Fruit fly (Drosophila melanogaster) whole organism, pupa: ENCODE results near the gene rdgB.

Experiments
- CG10348 ChIP-seq: fragments of 200-800 bp; sonication (Bioruptor generic); IDR thresholded peaks from 2 replicates; pipeline ENCODE4 v1.3.6; 2022; ENCODE audit warnings: missing biosample characterization, missing genetic modification characterization
- CG12605 ChIP-seq: fragments of 200-800 bp; sonication (Bioruptor generic); IDR thresholded peaks from 2 replicates; pipeline ENCODE4 v1.3.6; 2022; ENCODE audit warnings: missing biosample characterization, missing genetic modification characterization
- CG13204 ChIP-seq: fragments of 200-800 bp; sonication (Bioruptor generic); optimal IDR thresholded peaks from 2 replicates; lab custom pipeline; 2018; ENCODE audit warnings: missing biosample characterization, mild to moderate bottlenecking, missing genetic modification characterization, moderate library complexity
- CG14655 ChIP-seq: fragments of 200-800 bp; sonication (Bioruptor generic); optimal IDR thresholded peaks from 3 replicates; lab custom pipeline; 2017; ENCODE audit warnings: mild to moderate bottlenecking, missing biosample characterization, missing genetic modification reagents, missing genetic modification characterization
- CG15710 ChIP-seq: fragments of 200-800 bp; sonication (Bioruptor generic); optimal IDR thresholded peaks from 2 replicates; lab custom pipeline; 2018; ENCODE audit warnings: missing biosample characterization, mild to moderate bottlenecking, missing genetic modification characterization, moderate library complexity
- CG17806 ChIP-seq: fragments of 200-800 bp; sonication (Bioruptor generic); optimal IDR thresholded peaks from 2 replicates; lab custom pipeline; 2018; ENCODE audit warnings: missing biosample characterization, mild to moderate bottlenecking, missing genetic modification characterization, moderate library complexity
- CG32121 ChIP-seq: fragments of 200-800 bp; sonication (Bioruptor generic); IDR thresholded peaks from 2 replicates; pipeline ENCODE4 v1.3.6; 2022; ENCODE audit warnings: missing biosample characterization, missing genetic modification characterization
- CG34367 ChIP-seq: fragments of 200-800 bp; sonication (Bioruptor generic); optimal IDR thresholded peaks from 2 replicates; lab custom pipeline; 2018; ENCODE audit warnings: missing biosample characterization, mild to moderate bottlenecking, missing genetic modification characterization
- CG4496 ChIP-seq: fragments of 200-800 bp; sonication (Bioruptor generic); IDR thresholded peaks from 3 replicates; pipeline ENCODE4 v1.3.6; 2022; ENCODE audit warnings: missing biosample characterization, missing genetic modification characterization
- CG8159 ChIP-seq: fragments of 200-800 bp; sonication (Bioruptor generic); optimal IDR thresholded peaks from 3 replicates; lab custom pipeline; 2018; ENCODE audit warnings: missing biosample characterization, mild to moderate bottlenecking, missing genetic modification characterization, moderate library complexity
- CG8301 ChIP-seq: fragments of 200-800 bp; sonication (Bioruptor generic); optimal IDR thresholded peaks from 2 replicates; lab custom pipeline; 2018; ENCODE audit warnings: missing biosample characterization, mild to moderate bottlenecking, missing genetic modification characterization
- CG9948 ChIP-seq: fragments of 200-800 bp; sonication (Bioruptor generic); optimal IDR thresholded peaks from 2 replicates; lab custom pipeline; 2018; ENCODE audit warnings: missing biosample characterization, mild to moderate bottlenecking, missing genetic modification characterization, moderate library complexity
- D1 ChIP-seq: fragments of 200-800 bp; sonication (Bioruptor generic); optimal IDR thresholded peaks from 2 replicates; lab custom pipeline; 2018; ENCODE audit warnings: missing biosample characterization, mild to moderate bottlenecking, missing genetic modification characterization, moderate library complexity
- EcR ChIP-seq: fragments of 200-800 bp; sonication (Bioruptor generic); optimal IDR thresholded peaks from 3 replicates; lab custom pipeline; 2019; ENCODE audit warnings: missing biosample characterization, missing genetic modification characterization, mild to moderate bottlenecking, moderate library complexity, missing genetic modification reagents
- Ets98B ChIP-seq: fragments of 200-800 bp; sonication (Bioruptor generic); IDR thresholded peaks from 2 replicates; pipeline ENCODE4 v1.3.6; 2022; ENCODE audit warnings: missing biosample characterization, missing genetic modification characterization
- Pif1A ChIP-seq: fragments of 200-800 bp; sonication (Bioruptor generic); optimal IDR thresholded peaks from 3 replicates; lab custom pipeline; 2016; ENCODE audit warnings: missing biosample characterization, missing genetic modification characterization
- Pif1B ChIP-seq: fragments of 200-800 bp; sonication (Bioruptor generic); optimal IDR thresholded peaks from 3 replicates; lab custom pipeline; 2016; ENCODE audit warnings: missing biosample characterization, missing genetic modification characterization
- Snoo ChIP-seq: fragments of 200-800 bp; sonication (Bioruptor generic); optimal IDR thresholded peaks from 3 replicates; lab custom pipeline; 2017; ENCODE audit warnings: missing biosample characterization, mild to moderate bottlenecking, missing genetic modification characterization, inconsistent platforms
- fd96Ca ChIP-seq: fragments of 200-800 bp; sonication (Bioruptor generic); IDR thresholded peaks from 3 replicates; pipeline ENCODE4 v1.3.6; 2022; ENCODE audit warnings: missing biosample characterization, missing genetic modification characterization
- gl ChIP-seq: fragments of 200-800 bp; sonication (Bioruptor generic); optimal IDR thresholded peaks from 2 replicates; lab custom pipeline; 2018; ENCODE audit warnings: missing biosample characterization, mild to moderate bottlenecking, missing genetic modification characterization
- rn ChIP-seq: fragments of 200-800 bp; sonication (Bioruptor generic); IDR thresholded peaks from 2 replicates; pipeline ENCODE4 v1.3.6; 2022; ENCODE audit warnings: missing biosample characterization, missing genetic modification characterization

rdgB gene

DNA sequence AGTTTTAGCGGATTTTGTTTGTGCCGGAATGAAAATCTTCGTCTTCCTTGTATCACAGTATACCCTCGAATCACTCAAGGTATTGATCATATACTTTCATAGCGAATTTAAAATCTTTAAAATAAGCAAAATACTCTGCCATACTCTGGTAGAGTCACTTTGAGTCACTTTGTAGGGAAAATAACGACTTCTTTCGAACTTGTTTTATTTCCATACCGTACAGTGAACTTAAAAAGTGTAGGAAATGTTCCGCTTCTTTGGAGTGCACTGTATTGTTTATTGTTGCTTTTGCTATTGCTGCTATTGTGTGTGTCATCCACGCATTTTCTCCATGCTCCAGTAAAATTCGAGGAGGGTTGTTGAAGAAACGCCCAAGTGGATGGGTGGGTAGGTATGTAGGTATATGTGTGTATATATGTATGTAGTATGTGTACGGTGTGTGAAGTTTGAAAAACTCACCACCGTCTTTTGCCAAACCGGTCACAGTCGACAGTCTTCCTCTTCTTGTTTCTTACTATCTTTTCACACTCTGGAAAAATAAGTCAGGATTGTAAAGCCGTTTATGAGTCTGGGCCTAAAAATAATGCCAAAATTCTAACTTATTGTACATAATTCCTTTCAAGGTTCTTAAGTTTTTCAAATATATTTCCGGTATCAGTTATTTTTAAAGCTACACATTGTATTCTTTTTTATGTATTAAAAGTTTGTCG is 26.6 kb downstream of the rdgB start:
- TF ChIP-seq CG4496 (GFP tag; lab: Robert Waterston, UW): peak; percentile 17; the same call in 1 of the 3 replicates
- TF ChIP-seq CG32121: no peak
- peak; percentile 26 for TF ChIP-seq CG9948
- no peak for TF ChIP-seq CG34367
- no peak for TF ChIP-seq Snoo
- no peak for TF ChIP-seq rn (GFP tag; lab: Robert Waterston, UW)
- peak; percentile 42 for TF ChIP-seq CG14655
- TF ChIP-seq fd96Ca (GFP tag; lab: Robert Waterston, UW): peak; percentile 34; the same call in 1 of the 3 replicates
- no peak for TF ChIP-seq D1
- TF ChIP-seq CG17806 (tag; lab: Kevin White, UChicago): peak; percentile 15
- TF ChIP-seq CG8301: peak; percentile 27
- TF ChIP-seq CG15710 (tag; lab: Kevin White, UChicago): peak; percentile 7

DNA sequence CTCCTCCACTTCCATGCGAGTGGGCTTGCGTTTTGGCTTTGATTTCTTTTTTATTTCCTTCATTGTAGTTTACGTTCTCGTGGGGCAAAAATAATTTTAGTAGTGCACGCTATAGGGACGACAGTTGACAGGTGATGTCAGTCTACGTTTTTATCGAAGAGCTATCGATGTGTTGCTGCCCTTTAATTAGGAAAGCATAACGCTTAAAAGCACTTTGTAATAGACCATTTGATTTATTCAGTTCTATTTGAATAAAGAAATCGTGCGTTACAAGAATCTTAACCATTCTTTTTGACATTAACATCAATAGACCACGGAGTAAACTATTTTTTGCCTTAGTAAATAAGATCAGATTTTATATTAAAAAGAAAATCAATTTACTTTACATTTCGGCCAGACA is 28.5 kb downstream of the rdgB start, which contains the start of gene CG10993:
Gene CG10993, minus strand, starts transcription at position 101 of the 400 bp plus-strand sequence.
- no peak for TF ChIP-seq CG12605
- TF ChIP-seq CG10348: no peak
- no peak for TF ChIP-seq CG4496 (GFP tag; lab: Robert Waterston, UW)
- no peak for TF ChIP-seq CG8301
- no peak for TF ChIP-seq CG17806 (tag; lab: Kevin White, UChicago)
- no peak for TF ChIP-seq Pif1A
- TF ChIP-seq CG14655: no peak
- TF ChIP-seq D1: no peak
- no peak for TF ChIP-seq gl (tag; lab: Kevin White, UChicago)
- TF ChIP-seq Snoo: no peak
- TF ChIP-seq EcR (GFP tag; lab: Kevin White, UChicago): no peak
- TF ChIP-seq, all 21 proteins: peak for 0

DNA sequence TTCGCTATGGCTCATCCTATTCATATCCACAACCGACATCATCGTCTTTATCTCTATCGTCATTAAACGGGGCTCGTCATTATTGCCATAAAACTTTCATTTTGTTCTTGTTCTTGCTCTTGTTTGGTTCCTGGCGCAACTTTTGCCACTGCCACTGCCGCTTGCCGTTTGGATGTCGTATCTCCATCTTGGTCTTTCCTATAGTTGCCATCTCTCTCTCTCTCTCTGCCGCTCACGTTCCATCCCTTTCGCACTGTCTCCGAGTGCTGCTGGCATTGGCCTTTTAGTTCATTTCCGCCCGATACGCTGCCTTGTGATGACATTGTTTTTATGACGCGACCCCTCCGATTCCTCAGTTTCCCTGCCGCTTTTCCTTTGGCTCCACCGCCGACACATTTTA is 29.9 kb downstream of the rdgB start:
- TF ChIP-seq CG9948 (no peak), EcR (GFP tag; lab: Kevin White, UChicago) (peak; percentile 32)
- TF ChIP-seq, all 21 proteins: peak for 1

DNA sequence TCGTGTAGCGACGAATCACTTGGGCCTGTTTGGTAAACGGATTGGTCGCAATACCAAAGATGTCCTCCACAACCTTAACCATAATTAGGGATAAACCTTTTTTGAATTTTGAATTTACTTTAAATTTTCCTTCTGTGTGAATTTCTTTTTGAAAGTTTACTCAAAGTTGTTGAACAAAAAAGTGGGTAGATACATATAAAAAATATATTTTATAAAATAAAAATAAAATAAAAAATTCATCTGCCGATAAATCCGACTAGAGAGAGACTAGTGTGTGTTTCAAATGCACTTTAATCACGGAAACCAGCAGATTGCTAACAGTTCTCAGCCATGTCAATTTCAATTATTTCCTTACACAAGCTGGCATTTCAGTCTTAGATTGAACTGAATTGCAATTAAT is 35.0 kb downstream of the rdgB start, which contains the start of gene CG10996:
Gene CG10996, minus strand, starts transcription at position 101 of the 400 bp plus-strand sequence.
- TF ChIP-seq CG8159 (tag; lab: Kevin White, UChicago): no peak
- no peak for TF ChIP-seq gl (tag; lab: Kevin White, UChicago)
- TF ChIP-seq fd96Ca (GFP tag; lab: Robert Waterston, UW): no peak
- no peak for TF ChIP-seq CG32121
- no peak for TF ChIP-seq CG13204
- no peak for TF ChIP-seq CG8301
- TF ChIP-seq Snoo: no peak
- no peak for TF ChIP-seq Pif1B (GFP tag; lab: Kevin White, UChicago)
- no peak for TF ChIP-seq CG4496 (GFP tag; lab: Robert Waterston, UW)
- no peak for TF ChIP-seq rn (GFP tag; lab: Robert Waterston, UW)
- TF ChIP-seq CG34367: no peak
- no peak for TF ChIP-seq CG17806 (tag; lab: Kevin White, UChicago)
- TF ChIP-seq, all 21 proteins: peak for 0

DNA sequence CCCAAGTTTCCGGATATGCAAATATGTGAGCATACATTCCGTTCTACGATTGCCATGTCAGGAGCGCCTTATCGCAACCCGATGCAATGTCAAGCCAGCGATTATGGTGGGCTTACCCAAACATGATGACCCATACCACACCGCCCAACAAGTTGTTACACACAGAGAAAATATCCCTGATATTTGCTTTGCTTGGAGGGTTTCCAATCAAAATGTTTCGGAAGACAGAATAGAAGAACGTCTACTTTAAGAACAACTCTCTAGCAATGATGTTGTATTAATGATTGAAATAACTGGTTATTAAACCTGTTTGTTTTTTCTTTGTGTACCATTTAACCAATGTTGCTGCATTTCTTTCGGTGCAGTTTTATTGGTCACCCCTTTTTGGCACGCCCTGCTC is 38.1 kb downstream of the rdgB start:
- TF ChIP-seq CG8159 (tag; lab: Kevin White, UChicago): no peak
- TF ChIP-seq CG13204: no peak
- no peak for TF ChIP-seq CG8301
- TF ChIP-seq fd96Ca (GFP tag; lab: Robert Waterston, UW): 0 out of 3 replicates have a peak, but pooled peaks have one; percentile 30
- no peak for TF ChIP-seq rn (GFP tag; lab: Robert Waterston, UW)
- TF ChIP-seq CG9948: no peak
- no peak for TF ChIP-seq Pif1B (GFP tag; lab: Kevin White, UChicago)
- TF ChIP-seq CG4496 (GFP tag; lab: Robert Waterston, UW): peak; percentile 48; the same call in 1 of the 3 replicates

DNA sequence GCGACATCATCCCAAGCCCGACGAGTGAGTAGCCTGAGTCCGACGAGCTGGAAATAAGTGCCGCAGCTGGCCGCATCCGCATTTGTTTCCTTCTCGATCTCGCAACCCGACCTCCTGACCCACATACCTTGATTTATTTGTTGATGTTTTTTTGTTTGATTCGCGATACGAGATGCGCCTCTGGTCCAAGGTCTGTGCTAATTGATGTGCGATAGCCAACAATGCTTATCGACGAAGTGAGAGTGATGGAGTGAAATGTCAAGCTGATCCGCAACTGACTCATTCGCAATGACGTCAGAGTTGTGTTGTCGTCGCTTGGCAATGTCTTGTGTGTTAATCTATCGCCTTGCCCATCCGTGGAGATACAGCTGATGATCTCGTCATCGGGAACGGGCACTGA is 41.8 kb downstream of the rdgB start:
- no peak for TF ChIP-seq CG8301
- TF ChIP-seq Snoo: no peak

DNA sequence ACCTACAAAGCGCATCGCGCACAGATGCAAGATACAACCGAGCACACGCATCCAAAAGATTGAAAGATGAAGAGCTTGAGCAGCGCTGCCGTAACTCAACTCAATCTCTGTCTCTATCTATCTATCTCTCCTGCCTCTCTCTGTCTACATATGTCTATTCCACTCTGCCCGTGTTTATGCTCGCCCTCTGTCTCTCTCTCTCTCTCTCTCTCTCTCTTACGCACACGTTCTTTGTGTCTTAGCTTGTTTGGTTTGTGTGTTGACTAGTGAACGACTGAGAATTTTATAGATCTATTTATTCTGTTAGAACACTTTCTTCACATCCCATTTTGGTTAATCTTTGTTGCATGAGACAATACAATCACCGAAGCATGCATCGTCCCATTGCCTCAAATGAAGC is 43.0 kb downstream of the rdgB start:
- peak; percentile 54; the same call in 1 of the 3 replicates for TF ChIP-seq CG4496 (GFP tag; lab: Robert Waterston, UW)
- TF ChIP-seq CG8159 (tag; lab: Kevin White, UChicago): no peak
- TF ChIP-seq Pif1A: no peak
- TF ChIP-seq gl (tag; lab: Kevin White, UChicago): no peak
- no peak for TF ChIP-seq CG32121
- TF ChIP-seq, all 21 proteins: peak for 1

DNA sequence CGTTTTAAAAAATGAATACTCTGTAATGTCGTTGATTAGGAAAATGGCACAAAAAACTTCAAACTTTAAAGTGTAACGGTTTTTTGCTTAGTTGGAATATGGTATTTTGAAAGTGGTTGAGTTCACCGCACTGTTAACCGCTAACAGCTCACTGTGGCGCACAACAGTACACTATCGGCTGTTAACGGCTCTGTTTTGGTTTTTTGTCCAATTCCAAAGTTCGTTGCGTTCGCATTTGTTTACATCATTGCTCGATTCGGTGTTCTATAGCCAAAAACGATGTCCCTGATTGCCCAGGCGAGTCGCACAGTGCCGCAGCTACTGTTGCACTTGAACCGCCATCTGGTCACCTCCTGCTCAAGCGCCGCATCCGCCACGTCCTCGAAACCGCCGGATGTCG is 48.9 kb downstream of the rdgB start, which contains the start of gene CG11095:
Gene CG11095, plus strand, starts transcription at position 205 of the 400 bp plus-strand sequence.
- TF ChIP-seq CG4496 (GFP tag; lab: Robert Waterston, UW) (peak; percentile 44; the same call in 1 of the 3 replicates), CG14655 (peak; percentile 13), gl (tag; lab: Kevin White, UChicago) (peak; percentile 40), CG15710 (tag; lab: Kevin White, UChicago) (no peak), fd96Ca (GFP tag; lab: Robert Waterston, UW) (no peak), CG17806 (tag; lab: Kevin White, UChicago) (no peak), Ets98B (peak; percentile 32; the same call in 1 of the 2 replicates), Pif1B (GFP tag; lab: Kevin White, UChicago) (no peak), CG12605 (peak; percentile 61)
